Fruit fly (Drosophila melanogaster) Kc167 (cell line): ENCODE results near the gene Nt5b.

Experiments
- Myc ChIP-seq: fragments of >200 bp; optimal IDR thresholded peaks from 2 replicates; lab custom pipeline; 2017; ENCODE audit warnings: missing external identifiers
- Sin3A ChIP-seq: fragments of >200 bp; optimal IDR thresholded peaks from 2 replicates; lab custom pipeline; 2018; ENCODE audit warnings: missing external identifiers
- h ChIP-seq: fragments of >200 bp; optimal IDR thresholded peaks from 3 replicates; lab custom pipeline; 2018; ENCODE audit warnings: missing external identifiers
- insv ChIP-seq: fragments of >200 bp; optimal IDR thresholded peaks from 3 replicates; lab custom pipeline; 2018; ENCODE audit warnings: missing external identifiers
- psq ChIP-seq: fragments of >200 bp; optimal IDR thresholded peaks from 2 replicates; lab custom pipeline; 2017; ENCODE audit warnings: missing external identifiers
- ttk ChIP-seq: sonication (Bioruptor generic); optimal IDR thresholded peaks from 2 replicates; lab custom pipeline; 2017; ENCODE audit warnings: missing external identifiers

DNA sequence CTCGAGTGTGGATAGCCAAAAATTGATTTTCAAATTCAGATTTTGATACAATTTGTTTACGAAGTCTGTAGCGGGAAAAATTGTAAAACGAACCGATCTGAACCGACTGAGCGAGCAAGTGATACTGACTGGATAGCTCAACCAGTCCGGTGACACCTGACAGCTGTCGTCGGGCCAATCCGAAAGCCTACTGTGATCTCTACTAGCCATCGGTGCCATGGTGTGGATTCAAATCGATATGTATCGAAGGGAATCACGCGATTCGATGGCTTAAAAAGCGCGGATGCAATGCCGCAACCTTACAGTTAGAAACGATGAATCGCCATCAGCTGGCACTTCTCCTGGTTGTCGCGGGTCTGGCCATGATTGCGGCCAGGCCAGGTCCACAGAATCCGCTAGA, 27.2 kb upstream of the Nt5b start, which contains the start of gene CG6290:
- TF ChIP-seq Myc (lab: Kevin White, UChicago) (no peak), ttk (lab: Kevin White, UChicago) (no peak), Sin3A (no peak), psq (no peak), insv (lab: Kevin White, UChicago) (no peak), h (no peak)
